Comparison of ENCODE assay signal across 1 fruit fly cellular context in the genomic region with DNA sequence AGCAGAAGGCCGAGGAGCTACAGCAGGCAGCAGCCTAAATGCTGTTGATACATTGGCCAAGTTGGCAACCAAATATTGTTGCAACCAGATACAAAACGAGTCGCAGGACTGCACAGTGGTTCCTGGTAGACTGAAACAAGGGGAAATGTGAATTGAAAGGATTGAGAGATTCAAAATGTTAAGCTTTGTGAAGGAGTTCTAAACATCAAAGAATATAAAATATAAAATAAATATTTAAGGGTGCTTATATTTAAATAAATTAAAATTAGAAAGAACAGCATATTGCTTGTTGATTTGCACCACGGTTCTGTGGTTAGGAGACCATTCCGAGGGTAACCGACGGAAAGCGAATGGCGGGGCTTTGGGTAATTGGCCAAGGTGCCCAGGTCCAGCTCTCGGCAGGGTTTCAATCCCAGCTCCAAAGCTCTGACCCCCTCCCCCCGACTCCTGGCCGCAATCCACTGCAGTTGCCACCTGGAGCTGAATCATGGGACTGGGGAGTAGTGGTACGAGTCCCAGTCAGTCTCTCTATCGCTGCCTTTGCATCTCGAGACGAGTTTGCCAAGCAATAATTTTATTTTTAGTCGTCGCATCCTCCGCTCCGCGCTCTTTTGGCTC.
TF ChIP-seq lines count a peak whose summit lies in the region.

No protein-coding gene starts in this region.

TF ChIP-seq in whole organism, embryonic, 481 proteins besides CTCF, POLR2A, EP300 and RAD21 (continued from another document):
- TF ChIP-seq CG11398 (GFP tag; optimal IDR thresholded peaks at IDR 0.05; lab: Kevin White, UChicago): no peak
- TF ChIP-seq CG7987 (GFP tag; optimal IDR thresholded peaks at IDR 0.05; lab: Kevin White, UChicago): no peak
- TF ChIP-seq Sry-β (GFP tag; optimal IDR thresholded peaks at IDR 0.05; lab: Kevin White, UChicago): no peak
- 0 out of 2 replicates have a peak, but pooled peaks have one; percentile 8 for TF ChIP-seq sob (GFP tag; IDR thresholded peaks at IDR 0.05; lab: Robert Waterston, UW)
- no peak for TF ChIP-seq CG9437 (GFP tag; optimal IDR thresholded peaks at IDR 0.05; lab: Kevin White, UChicago)
- TF ChIP-seq CG1792 (GFP tag; optimal IDR thresholded peaks at IDR 0.05; lab: Kevin White, UChicago): no peak
- TF ChIP-seq PHDP (tag; optimal IDR thresholded peaks at IDR 0.05; lab: Kevin White, UChicago): peak; percentile 0
- 0 out of 2 replicates have a peak, but pooled peaks have one; percentile 13 for TF ChIP-seq CG31441 (GFP tag; IDR thresholded peaks at IDR 0.05; lab: Robert Waterston, UW)
- no peak for TF ChIP-seq ham (GFP tag; IDR thresholded peaks at IDR 0.05; lab: Robert Waterston, UW)
- TF ChIP-seq phol (tag; optimal IDR thresholded peaks at IDR 0.05; lab: Kevin White, UChicago): peak; percentile 15
- no peak for TF ChIP-seq Eip74EF (GFP tag; optimal IDR thresholded peaks at IDR 0.05; lab: Kevin White, UChicago)
- TF ChIP-seq Sry-δ (GFP tag; optimal IDR thresholded peaks at IDR 0.05; lab: Kevin White, UChicago): no peak
- no peak for TF ChIP-seq so (GFP tag; IDR thresholded peaks at IDR 0.05; lab: Robert Waterston, UW)
- no peak for TF ChIP-seq cg (GFP tag; optimal IDR thresholded peaks at IDR 0.05; lab: Kevin White, UChicago)
- TF ChIP-seq nmo (GFP tag; optimal IDR thresholded peaks at IDR 0.05; lab: Kevin White, UChicago): peak; percentile 3
- no peak for TF ChIP-seq CG1832 (GFP tag; optimal IDR thresholded peaks at IDR 0.05; lab: Kevin White, UChicago)
- TF ChIP-seq lilli (GFP tag; optimal IDR thresholded peaks at IDR 0.05; lab: Kevin White, UChicago): no peak
- TF ChIP-seq lbe (GFP tag; optimal IDR thresholded peaks at IDR 0.05; lab: Kevin White, UChicago): peak; percentile 93
- TF ChIP-seq Doc2 (GFP tag; IDR thresholded peaks at IDR 0.05; lab: Robert Waterston, UW): no peak
- TF ChIP-seq Myb (GFP tag; optimal IDR thresholded peaks at IDR 0.05; lab: Kevin White, UChicago): no peak
- TF ChIP-seq corto (GFP tag; optimal IDR thresholded peaks at IDR 0.05; lab: Kevin White, UChicago): peak; percentile 90
- peak in 1 of 3 experiments; percentile 32 for TF ChIP-seq lola (GFP tag; optimal IDR thresholded peaks at IDR 0.05; lab: Kevin White, UChicago)
- no peak for TF ChIP-seq danr (GFP tag; IDR thresholded peaks at IDR 0.05; lab: Robert Waterston, UW)
- no peak for TF ChIP-seq NC2β (GFP tag; optimal IDR thresholded peaks at IDR 0.05; lab: Kevin White, UChicago)
- TF ChIP-seq tio (GFP tag; optimal IDR thresholded peaks at IDR 0.05; lab: Kevin White, UChicago): no peak
- TF ChIP-seq Fer2 (tag; optimal IDR thresholded peaks at IDR 0.05; lab: Kevin White, UChicago): no peak
- peak; percentile 64 for TF ChIP-seq Med (GFP tag; lab: Kevin White, UChicago)
- no peak for TF ChIP-seq CG12104 (GFP tag; optimal IDR thresholded peaks at IDR 0.05; lab: Kevin White, UChicago)
- TF ChIP-seq trem (tag; optimal IDR thresholded peaks at IDR 0.05; lab: Kevin White, UChicago): no peak
- TF ChIP-seq schlank (tag; optimal IDR thresholded peaks at IDR 0.05; lab: Kevin White, UChicago): no peak
- peak; percentile 6 for TF ChIP-seq CG15696 (tag; optimal IDR thresholded peaks at IDR 0.05; lab: Kevin White, UChicago)
- no peak for TF ChIP-seq Lhr (GFP tag; optimal IDR thresholded peaks at IDR 0.05; lab: Kevin White, UChicago)
- TF ChIP-seq pros (GFP tag; optimal IDR thresholded peaks at IDR 0.05; lab: Kevin White, UChicago): no peak
- TF ChIP-seq sens (GFP tag; lab: Kevin White, UChicago): no peak
- no peak for TF ChIP-seq jigr1 (GFP tag; IDR thresholded peaks at IDR 0.05; lab: Robert Waterston, UW)
- no peak for TF ChIP-seq sqz (GFP tag; optimal IDR thresholded peaks at IDR 0.05; lab: Kevin White, UChicago)
- no peak for TF ChIP-seq fd64A (GFP tag; optimal IDR thresholded peaks at IDR 0.05; lab: Kevin White, UChicago)
- no peak for TF ChIP-seq hkb (optimal IDR thresholded peaks at IDR 0.05; lab: Kevin White, UChicago)
- peak; percentile 32; the same call in 1 of the 2 replicates for TF ChIP-seq hkb (GFP tag; IDR thresholded peaks at IDR 0.05; lab: Robert Waterston, UW)
- no peak for TF ChIP-seq rib (GFP tag; IDR thresholded peaks at IDR 0.05; lab: Robert Waterston, UW)
- peak; percentile 31 for TF ChIP-seq CG12391 (tag; optimal IDR thresholded peaks at IDR 0.05; lab: Kevin White, UChicago)
TF ChIP-seq in whole organism, embryonic: peak in this region for 50.
